Worm (Caenorhabditis elegans): Measurements from ENCODE around the gene comt-4.

DNA sequence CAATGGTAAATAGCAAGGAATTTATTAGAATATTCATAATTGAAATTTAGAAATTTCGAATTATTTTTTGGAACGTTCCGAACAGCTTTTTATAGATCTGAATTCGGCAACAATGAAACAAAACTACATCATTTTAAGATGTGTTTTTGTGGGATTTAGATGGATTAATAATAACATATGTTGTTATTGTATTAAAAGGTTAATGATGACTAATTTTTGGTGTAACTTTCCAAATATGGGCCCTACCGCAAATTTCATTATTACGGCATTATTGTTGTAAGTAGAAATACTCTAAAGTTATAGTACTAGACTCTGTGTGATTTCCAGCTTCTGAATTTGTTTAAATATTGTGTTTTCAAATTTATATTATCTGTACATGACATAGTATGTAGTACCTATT lies 36.2 kb downstream of the comt-4 start, which contains the start of gene F59A7.11:
- TF ChIP-seq repo-1 (tag; optimal IDR thresholded peaks at IDR 0.05) = no peak
- no peak for TF ChIP-seq B0336.3 (GFP tag; IDR thresholded peaks at IDR 0.05)
- no peak for TF ChIP-seq Y56A3A.18 (GFP tag; IDR thresholded peaks at IDR 0.05)
